Worm (Caenorhabditis elegans) whole organism, L2 larva: ENCODE measurements around the gene C29E4.11.

Source experiments
- ZK546.5 ChIP-seq: sonication (generic microtip); optimal IDR thresholded peaks from 2 replicates; lab custom pipeline; 2017; ENCODE audit warnings: missing biosample characterization, missing genetic modification characterization
- blmp-1 ChIP-seq: sonication (generic microtip); optimal IDR thresholded peaks from 2 replicates; lab custom pipeline; 2017; ENCODE audit warnings: missing genetic modification characterization, mild to moderate bottlenecking, missing compliant biosample characterization, antibody characterized with exemption, moderate library complexity; ENCODE audit not compliant: insufficient read depth
- ceh-16 ChIP-seq: fragments of 150-350 bp; optimal IDR thresholded peaks from 2 replicates; lab custom pipeline; 2014; ENCODE audit warnings: missing biosample characterization, missing genetic modification characterization
- egl-27 ChIP-seq: sonication (generic microtip); optimal IDR thresholded peaks from 3 replicates; lab custom pipeline; 2017; ENCODE audit warnings: missing biosample characterization, missing genetic modification reagents, missing genetic modification characterization
- nhr-12 ChIP-seq: fragments of 150-350 bp; optimal IDR thresholded peaks from 2 replicates; lab custom pipeline; 2014; ENCODE audit warnings: missing biosample characterization, missing genetic modification characterization
- unc-62 ChIP-seq: fragments of 150-350 bp; optimal IDR thresholded peaks from 2 replicates; lab custom pipeline; 2014; ENCODE audit warnings: missing biosample characterization, missing genetic modification reagents, missing genetic modification characterization
- ztf-4 ChIP-seq: fragments of 150-350 bp; optimal IDR thresholded peaks from 2 replicates; lab custom pipeline; 2014; ENCODE audit warnings: missing biosample characterization, missing genetic modification characterization

DNA sequence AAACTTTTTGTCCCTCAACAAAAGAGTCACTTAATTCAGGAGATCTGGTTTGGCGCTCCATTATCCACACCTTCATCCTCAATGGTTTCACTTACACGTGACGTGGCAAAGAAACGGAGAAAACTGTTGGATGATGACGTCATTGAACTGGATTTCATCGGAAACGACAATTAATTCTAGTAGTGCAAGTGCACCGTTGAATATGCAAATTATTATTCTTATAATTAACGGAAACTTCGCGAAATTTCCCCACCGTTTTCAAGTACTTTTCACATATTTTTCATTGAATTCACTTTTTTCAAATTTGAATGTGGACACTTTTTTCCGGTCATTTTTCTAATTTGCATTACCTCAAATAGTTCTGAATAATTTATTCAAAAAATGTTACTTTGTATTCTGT, 48.7 kb downstream of the C29E4.11 start, which contains the start of gene ZK688.1:
- TF ChIP-seq ceh-16 (tag; lab: Kevin White, UChicago) (no peak), blmp-1 (no peak), nhr-12 (no peak), ZK546.5 (tag; lab: Kevin White, UChicago) (no peak), unc-62 (GFP tag; lab: Kevin White, UChicago) (no peak), egl-27 (no peak), ztf-4 (tag; lab: Kevin White, UChicago) (no peak)
